Fruit fly (Drosophila melanogaster) whole organism, embryonic: Measurements from ENCODE around the gene CG34293.

Experiments used
- Adf1 ChIP-seq: fragments of 200-800 bp; sonication (Bioruptor generic); IDR thresholded peaks from 2 replicates; pipeline ENCODE4 v1.3.6; 2022; ENCODE audit warnings: missing biosample characterization, missing genetic modification characterization
- Atf6 ChIP-seq: fragments of 200-800 bp; sonication (Bioruptor generic); IDR thresholded peaks from 2 replicates; pipeline ENCODE4 v1.3.6; 2022; ENCODE audit warnings: missing biosample characterization, missing genetic modification characterization
- Awh ChIP-seq: fragments of 200-800 bp; sonication (Bioruptor generic); IDR thresholded peaks from 2 replicates; pipeline ENCODE4, ENCODE4 v1.3.6; 2022; ENCODE audit warnings: missing biosample characterization, missing genetic modification characterization
- CG10979 ChIP-seq: fragments of 200-800 bp; sonication (Bioruptor generic); optimal IDR thresholded peaks from 2 replicates; lab custom pipeline; 2018; ENCODE audit warnings: missing biosample characterization, mild to moderate bottlenecking, missing genetic modification characterization, moderate library complexity
- CG11696 ChIP-seq: fragments of 200-800 bp; sonication (Bioruptor generic); IDR thresholded peaks from 2 replicates; pipeline ENCODE4 v1.3.6; 2022; ENCODE audit warnings: missing biosample characterization, missing genetic modification characterization
- CG12155 ChIP-seq: fragments of 200-800 bp; sonication (Bioruptor generic); optimal IDR thresholded peaks from 3 replicates; lab custom pipeline; 2016; ENCODE audit warnings: missing biosample characterization, missing genetic modification characterization
- CG13894 ChIP-seq: fragments of 200-800 bp; sonication (Bioruptor generic); optimal IDR thresholded peaks from 3 replicates; lab custom pipeline; 2018; ENCODE audit warnings: missing biosample characterization, mild to moderate bottlenecking, missing genetic modification characterization, moderate library complexity
- CG14667 ChIP-seq: fragments of 200-800 bp; sonication (Bioruptor generic); IDR thresholded peaks from 2 replicates; pipeline ENCODE4 v1.3.6; 2022; ENCODE audit warnings: missing biosample characterization, missing genetic modification characterization
- CG1529 ChIP-seq: fragments of 200-800 bp; sonication (Bioruptor generic); optimal IDR thresholded peaks from 3 replicates; lab custom pipeline; 2018; ENCODE audit warnings: missing biosample characterization, missing genetic modification characterization
- CG32532 ChIP-seq: fragments of 200-800 bp; sonication (Bioruptor generic); IDR thresholded peaks from 2 replicates; pipeline ENCODE4 v1.3.6; 2022; ENCODE audit warnings: missing biosample characterization, missing genetic modification characterization
- CG34376 ChIP-seq: fragments of 200-800 bp; sonication (Bioruptor generic); optimal IDR thresholded peaks from 2 replicates; lab custom pipeline; 2018; ENCODE audit warnings: missing biosample characterization, mild to moderate bottlenecking, missing genetic modification characterization
- CG3995 ChIP-seq: fragments of 200-800 bp; sonication (Bioruptor generic); optimal IDR thresholded peaks from 3 replicates; lab custom pipeline; 2016; ENCODE audit warnings: missing biosample characterization, missing genetic modification characterization
- CG5245 ChIP-seq: fragments of 200-800 bp; sonication (Bioruptor generic); optimal IDR thresholded peaks from 3 replicates; lab custom pipeline; 2016; ENCODE audit warnings: missing biosample characterization, missing genetic modification characterization
- CG8281 ChIP-seq: fragments of 200-800 bp; sonication (Bioruptor generic); optimal IDR thresholded peaks from 2 replicates; lab custom pipeline; 2018; ENCODE audit warnings: missing biosample characterization, mild to moderate bottlenecking, missing genetic modification characterization, moderate library complexity
- CG8944 ChIP-seq: fragments of 200-800 bp; sonication (Bioruptor generic); optimal IDR thresholded peaks from 3 replicates; lab custom pipeline; 2016; ENCODE audit warnings: missing biosample characterization, missing genetic modification characterization
- CG9876 ChIP-seq: fragments of 200-800 bp; sonication (Bioruptor generic); optimal IDR thresholded peaks from 2 replicates; lab custom pipeline; 2016; ENCODE audit warnings: missing biosample characterization, missing genetic modification characterization
- D ChIP-seq, 2 experiments: fragments of 200-800 bp in 1 of 2; fragments of >200 bp in 1 of 2; sonication (Bioruptor generic) in 1 of 2; optimal IDR thresholded peaks; 2 replicates in 1 of 2; 3 replicates in 1 of 2; lab custom pipeline; 2017; ENCODE audit warnings: mild to moderate bottlenecking in 1 of 2, missing biosample characterization in 1 of 2, missing genetic modification characterization in 1 of 2, missing genetic modification reagents in 1 of 2
- Dbx ChIP-seq: fragments of 200-800 bp; sonication (Bioruptor generic); IDR thresholded peaks from 3 replicates; pipeline ENCODE4 v1.3.6; 2022; ENCODE audit warnings: missing biosample characterization, missing genetic modification characterization
- ERR ChIP-seq: fragments of 200-800 bp; sonication (Bioruptor generic); optimal IDR thresholded peaks from 2 replicates; lab custom pipeline; 2016; ENCODE audit warnings: missing biosample characterization, missing genetic modification characterization
- Ets97D ChIP-seq: fragments of 200-800 bp; sonication (Bioruptor generic); optimal IDR thresholded peaks from 3 replicates; lab custom pipeline; 2016; ENCODE audit warnings: missing biosample characterization, missing genetic modification characterization
- Fer1 ChIP-seq: fragments of 200-800 bp; sonication (Bioruptor generic); optimal IDR thresholded peaks from 2 replicates; lab custom pipeline; 2017; ENCODE audit warnings: missing biosample characterization, mild to moderate bottlenecking, missing genetic modification characterization
- Hr3 ChIP-seq: fragments of 200-800 bp; sonication (Bioruptor generic); optimal IDR thresholded peaks from 3 replicates; lab custom pipeline; 2016; ENCODE audit warnings: missing biosample characterization, missing genetic modification characterization
- Hr39 ChIP-seq: fragments of >200 bp; optimal IDR thresholded peaks from 2 replicates; lab custom pipeline; 2017
- Kr ChIP-seq: fragments of 200-800 bp; sonication (Bioruptor generic); optimal IDR thresholded peaks from 2 replicates; lab custom pipeline; 2017; ENCODE audit warnings: missing biosample characterization, mild to moderate bottlenecking, missing genetic modification characterization
- Myb ChIP-seq: fragments of 200-800 bp; sonication (Bioruptor generic); optimal IDR thresholded peaks from 2 replicates; lab custom pipeline; 2016; ENCODE audit warnings: missing biosample characterization, missing genetic modification characterization
- NK7.1 ChIP-seq: fragments of 200-800 bp; sonication (Bioruptor generic); optimal IDR thresholded peaks from 3 replicates; lab custom pipeline; 2016; ENCODE audit warnings: missing biosample characterization, missing genetic modification characterization
- Vsx1 ChIP-seq: fragments of 200-800 bp; sonication (Bioruptor generic); optimal IDR thresholded peaks from 2 replicates; lab custom pipeline; 2017; ENCODE audit warnings: missing biosample characterization, mild to moderate bottlenecking, missing genetic modification characterization, missing genetic modification reagents
- Xrp1 ChIP-seq: fragments of 200-800 bp; sonication (Bioruptor generic); IDR thresholded peaks from 2 replicates; pipeline ENCODE4 v1.3.6; 2022; ENCODE audit warnings: missing biosample characterization, missing genetic modification characterization
- br ChIP-seq: fragments of >200 bp; optimal IDR thresholded peaks from 2 replicates; lab custom pipeline; 2017
- bsh ChIP-seq, 2 experiments: fragments of 200-800 bp; sonication (Bioruptor generic); optimal IDR thresholded peaks; 2 replicates each; lab custom pipeline; 2017 to 2018; ENCODE audit warnings: mild to moderate bottlenecking in 2 of 2, missing biosample characterization in 2 of 2, missing genetic modification characterization in 2 of 2, moderate library complexity in 1 of 2
- crol ChIP-seq: fragments of 200-800 bp; sonication (Bioruptor generic); IDR thresholded peaks from 2 replicates; pipeline ENCODE4 v1.3.6; 2022; ENCODE audit warnings: missing biosample characterization, missing genetic modification characterization
- danr ChIP-seq: fragments of 200-800 bp; sonication (Bioruptor generic); IDR thresholded peaks from 2 replicates; pipeline ENCODE4 v1.3.6; 2022; ENCODE audit warnings: missing biosample characterization, missing genetic modification characterization
- dmrt11E ChIP-seq: fragments of 200-800 bp; sonication (Bioruptor generic); optimal IDR thresholded peaks from 3 replicates; lab custom pipeline; 2018; ENCODE audit warnings: missing biosample characterization, mild to moderate bottlenecking, missing genetic modification characterization, moderate library complexity
- dmrt99B ChIP-seq: fragments of 200-800 bp; sonication (Bioruptor generic); optimal IDR thresholded peaks from 2 replicates; lab custom pipeline; 2018; ENCODE audit warnings: missing biosample characterization, mild to moderate bottlenecking, missing genetic modification characterization, moderate library complexity
- ewg ChIP-seq: fragments of 200-800 bp; sonication (Bioruptor generic); optimal IDR thresholded peaks from 3 replicates; lab custom pipeline; 2017; ENCODE audit warnings: mild to moderate bottlenecking, missing biosample characterization, missing genetic modification reagents, missing genetic modification characterization
- fru ChIP-seq: fragments of >200 bp; optimal IDR thresholded peaks from 2 replicates; lab custom pipeline; 2017
- jumu ChIP-seq: fragments of 200-800 bp; sonication (Bioruptor generic); optimal IDR thresholded peaks from 3 replicates; lab custom pipeline; 2016; ENCODE audit warnings: missing biosample characterization, missing genetic modification characterization
- kni ChIP-seq: fragments of 200-800 bp; sonication (Bioruptor generic); optimal IDR thresholded peaks from 3 replicates; lab custom pipeline; 2017; ENCODE audit warnings: mild to moderate bottlenecking, missing biosample characterization, missing genetic modification reagents, missing genetic modification characterization
- lmd ChIP-seq: fragments of 200-800 bp; sonication (Bioruptor generic); IDR thresholded peaks from 2 replicates; pipeline ENCODE4 v1.3.6; 2022; ENCODE audit warnings: missing biosample characterization, missing genetic modification characterization
- lola ChIP-seq, 3 experiments: fragments of >200 bp in 2 of 3; fragments of 200-800 bp in 1 of 3; sonication (Bioruptor generic) in 1 of 3; optimal IDR thresholded peaks; 2 replicates each; lab custom pipeline; 2017 to 2019; ENCODE audit warnings: missing biosample characterization in 3 of 3, missing genetic modification characterization in 3 of 3, mild to moderate bottlenecking in 1 of 3, moderate library complexity in 1 of 3
- nerfin-2 ChIP-seq: fragments of 200-800 bp; sonication (Bioruptor generic); IDR thresholded peaks from 2 replicates; pipeline ENCODE4 v1.3.6; 2022; ENCODE audit warnings: missing biosample characterization, missing genetic modification characterization; ENCODE audit not compliant: partially characterized antibody
- oc ChIP-seq: fragments of 200-800 bp; sonication (Bioruptor generic); optimal IDR thresholded peaks from 2 replicates; lab custom pipeline; 2018; ENCODE audit warnings: missing biosample characterization, mild to moderate bottlenecking, missing genetic modification characterization, moderate library complexity
- phol ChIP-seq: fragments of 200-800 bp; sonication (Bioruptor generic); optimal IDR thresholded peaks from 3 replicates; lab custom pipeline; 2018; ENCODE audit warnings: missing biosample characterization, mild to moderate bottlenecking, missing genetic modification characterization, moderate library complexity
- pros ChIP-seq: fragments of 200-800 bp; sonication (Bioruptor generic); optimal IDR thresholded peaks from 3 replicates; lab custom pipeline; 2019; ENCODE audit warnings: missing biosample characterization, mild to moderate bottlenecking, missing genetic modification characterization, moderate library complexity
- repo ChIP-seq: fragments of 200-800 bp; sonication (Bioruptor generic); optimal IDR thresholded peaks from 2 replicates; lab custom pipeline; 2016; ENCODE audit warnings: missing biosample characterization, missing genetic modification characterization
- slou ChIP-seq: fragments of 200-800 bp; sonication (Bioruptor generic); optimal IDR thresholded peaks from 3 replicates; lab custom pipeline; 2016; ENCODE audit warnings: missing biosample characterization, missing genetic modification characterization
- tll ChIP-seq, 2 experiments: fragments of 200-800 bp in 1 of 2; fragments of >200 bp in 1 of 2; sonication (Bioruptor generic) in 1 of 2; optimal IDR thresholded peaks; 2 replicates each; lab custom pipeline; 2017 to 2019; ENCODE audit warnings: missing biosample characterization in 2 of 2, missing genetic modification characterization in 2 of 2, mild to moderate bottlenecking in 1 of 2, moderate library complexity in 1 of 2
- toy ChIP-seq: fragments of 200-800 bp; sonication (Bioruptor generic); IDR thresholded peaks from 2 replicates; pipeline ENCODE4 v1.3.6; 2022; ENCODE audit warnings: missing biosample characterization, missing genetic modification characterization
- unpg ChIP-seq: fragments of 200-800 bp; sonication (Bioruptor generic); optimal IDR thresholded peaks from 3 replicates; lab custom pipeline; 2018; ENCODE audit warnings: missing biosample characterization, mild to moderate bottlenecking, missing genetic modification characterization, moderate library complexity
- wor ChIP-seq: fragments of 200-800 bp; sonication (Bioruptor generic); IDR thresholded peaks from 2 replicates; pipeline ENCODE4 v1.3.6; 2022; ENCODE audit warnings: missing biosample characterization, missing genetic modification characterization
- z ChIP-seq: fragments of 200-800 bp; sonication (Bioruptor generic); IDR thresholded peaks from 3 replicates; pipeline ENCODE4 v1.3.6; 2022; ENCODE audit warnings: missing biosample characterization, missing genetic modification characterization

Gene CG34293

DNA sequence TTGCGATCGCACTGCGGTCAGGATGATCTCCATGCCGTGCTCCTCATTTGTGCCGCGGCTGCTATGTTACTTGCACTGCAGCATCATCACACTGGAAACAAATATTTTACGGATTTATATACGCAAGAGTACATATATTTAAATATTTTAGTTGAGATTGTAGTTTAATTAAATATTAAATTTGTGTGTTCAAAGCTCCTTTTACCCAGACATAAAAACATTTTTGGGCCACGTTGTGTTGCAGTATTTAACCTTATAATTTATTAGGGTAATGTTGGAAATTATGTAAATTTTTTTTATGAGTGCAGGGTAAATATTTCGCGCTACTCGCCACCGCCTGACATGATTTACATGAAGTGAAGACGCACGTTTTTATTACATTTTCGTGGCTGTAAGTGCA lies 32.2 kb upstream of the CG34293 start (continued):
- TF ChIP-seq CG8944 (no peak), Hr3 (GFP tag; lab: Kevin White, UChicago) (no peak), CG10979 (tag; lab: Kevin White, UChicago) (peak; percentile 23), wor (GFP tag; lab: Robert Waterston, UW) (no peak), CG11696 (GFP tag; lab: Robert Waterston, UW) (no peak), dmrt11E (peak; percentile 34), lola (GFP tag; optimal IDR thresholded peaks at IDR 0.05; lab: Kevin White, UChicago) (peak in 1 of 3 experiments; percentile 10), nerfin-2 (GFP tag; lab: Robert Waterston, UW) (no peak), CG34376 (GFP tag; lab: Kevin White, UChicago) (no peak), Xrp1 (GFP tag; lab: Robert Waterston, UW) (peak; percentile 31; the same call in 1 of the 2 replicates), slou (GFP tag; lab: Kevin White, UChicago) (no peak), danr (GFP tag; lab: Robert Waterston, UW) (no peak), bsh (GFP tag; optimal IDR thresholded peaks at IDR 0.05; lab: Kevin White, UChicago) (peak in 1 of 2 experiments; percentile 22), CG14667 (GFP tag; lab: Robert Waterston, UW) (no peak), CG32532 (GFP tag; lab: Robert Waterston, UW) (no peak), unpg (peak; percentile 1)

DNA sequence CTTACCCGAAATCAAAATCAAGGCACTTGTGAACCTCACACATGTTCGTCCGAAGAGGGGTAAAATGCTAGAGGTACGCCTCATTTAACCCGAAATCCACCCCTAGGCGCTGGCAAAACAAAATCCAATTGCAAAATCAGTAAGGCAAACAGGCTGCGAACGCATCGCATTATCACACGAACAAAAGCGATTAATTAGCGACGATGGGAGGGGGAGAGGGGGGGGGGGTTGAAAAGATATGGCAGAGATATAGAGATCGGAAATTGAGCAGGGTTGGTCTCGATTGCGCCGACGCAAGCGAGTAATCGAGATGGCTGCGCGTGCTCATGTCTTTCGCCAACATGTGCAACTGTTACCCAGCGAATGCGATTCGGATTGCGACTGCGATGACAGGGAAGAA lies 31.5 kb upstream of the CG34293 start:
- TF ChIP-seq Ets97D (GFP tag; lab: Kevin White, UChicago) (no peak), Dbx (GFP tag; lab: Robert Waterston, UW) (no peak), crol (GFP tag; lab: Robert Waterston, UW) (peak; percentile 63), tll (GFP tag; optimal IDR thresholded peaks at IDR 0.05; lab: Kevin White, UChicago) (peak in 1 of 2 experiments; percentile 29), oc (peak; percentile 84), CG9876 (GFP tag; lab: Kevin White, UChicago) (no peak), toy (GFP tag; lab: Robert Waterston, UW) (no peak), dmrt99B (tag; lab: Kevin White, UChicago) (no peak), Hr39 (lab: Kevin White, UChicago) (no peak), kni (GFP tag; lab: Kevin White, UChicago) (peak; percentile 2), ewg (GFP tag; lab: Kevin White, UChicago) (peak; percentile 11), ERR (GFP tag; lab: Kevin White, UChicago) (no peak), CG13894 (tag; lab: Kevin White, UChicago) (no peak), CG14667 (GFP tag; lab: Robert Waterston, UW) (no peak), jumu (GFP tag; lab: Kevin White, UChicago) (no peak), Awh (peak; percentile 52; the same call in 1 of the 2 replicates), Atf6 (GFP tag; lab: Robert Waterston, UW) (no peak), repo (no peak), CG3995 (GFP tag; lab: Kevin White, UChicago) (no peak), Vsx1 (GFP tag; lab: Kevin White, UChicago) (no peak), phol (tag; lab: Kevin White, UChicago) (no peak), Kr (peak; percentile 82), CG5245 (GFP tag; lab: Kevin White, UChicago) (no peak), D (optimal IDR thresholded peaks at IDR 0.05; lab: Kevin White, UChicago) (no peak), D (GFP tag; optimal IDR thresholded peaks at IDR 0.05; lab: Kevin White, UChicago) (peak; percentile 14), z (GFP tag; lab: Robert Waterston, UW) (no peak), br (lab: Kevin White, UChicago) (no peak), pros (GFP tag; lab: Kevin White, UChicago) (peak; percentile 67), CG12155 (GFP tag; lab: Kevin White, UChicago) (no peak), Myb (GFP tag; lab: Kevin White, UChicago) (no peak), Fer1 (GFP tag; lab: Kevin White, UChicago) (no peak), fru (lab: Kevin White, UChicago) (no peak), lmd (no peak), Adf1 (GFP tag; lab: Robert Waterston, UW) (no peak), CG1529 (GFP tag; lab: Kevin White, UChicago) (no peak), NK7.1 (no peak), CG8281 (no peak)
